Worm (Caenorhabditis elegans): ENCODE measurements around the gene mrps-33.

The mrps-33 gene

ce11 chrIV:8724907-8725306, 14.9 kb downstream of the mrps-33 start (continued):
- TF ChIP-seq unc-62 (GFP tag; optimal IDR thresholded peaks at IDR 0.05): no peak

ce11 chrIV:8723720-8724119, 16.1 kb downstream of the mrps-33 start, which contains the start of gene F21D5.9:
Gene F21D5.9, plus strand, starts transcription at chrIV:8724020.
- TF ChIP-seq nfya-2 (GFP tag; IDR thresholded peaks at IDR 0.05): no peak
- no peak for TF ChIP-seq aptf-3 (GFP tag; IDR thresholded peaks at IDR 0.05)
- TF ChIP-seq cebp-1 (GFP tag; IDR thresholded peaks at IDR 0.05): no peak
- TF ChIP-seq cebp-1 (tag; optimal IDR thresholded peaks at IDR 0.05): no peak
- no peak for TF ChIP-seq F22D6.2 (tag; optimal IDR thresholded peaks at IDR 0.05)
- TF ChIP-seq atf-7 (tag; optimal IDR thresholded peaks at IDR 0.05): no peak
- TF ChIP-seq attf-5 (GFP tag; optimal IDR thresholded peaks at IDR 0.05): no peak
- no peak for TF ChIP-seq hmg-20 (GFP tag; IDR thresholded peaks at IDR 0.05)
- no peak for TF ChIP-seq zim-3 (tag; optimal IDR thresholded peaks at IDR 0.05)
- TF ChIP-seq ztf-22 (GFP tag; optimal IDR thresholded peaks at IDR 0.05): no peak
- TF ChIP-seq F23B12.7 (tag; optimal IDR thresholded peaks at IDR 0.05; ENCODE audit: insufficient read depth): no peak
- TF ChIP-seq nfyb-1 (GFP tag; IDR thresholded peaks at IDR 0.05): no peak
- no peak for TF ChIP-seq nhr-80 (tag; optimal IDR thresholded peaks at IDR 0.05)
- TF ChIP-seq B0019.2 (GFP tag; conservative IDR thresholded peaks at IDR 0.05): no peak
- no peak for TF ChIP-seq snpc-3.4 (tag; optimal IDR thresholded peaks at IDR 0.05)

- TF ChIP-seq ceh-27 (GFP tag; optimal IDR thresholded peaks at IDR 0.05) (no peak), dpff-1 (tag; optimal IDR thresholded peaks at IDR 0.05) (no peak), hmg-1.2 (GFP tag; IDR thresholded peaks at IDR 0.05) (no peak), sea-2 (GFP tag; IDR thresholded peaks at IDR 0.05) (no peak), ztf-6 (GFP tag; IDR thresholded peaks at IDR 0.05) (no peak), mcd-1 (GFP tag; IDR thresholded peaks at IDR 0.05) (no peak), ceh-79 (tag; optimal IDR thresholded peaks at IDR 0.05) (no peak), C17E4.6 (GFP tag; IDR thresholded peaks at IDR 0.05) (no peak), lsl-1 (GFP tag; optimal IDR thresholded peaks at IDR 0.05) (no peak), efl-1 (GFP tag; optimal IDR thresholded peaks at IDR 0.05) (no peak), attf-6 (GFP tag; IDR thresholded peaks at IDR 0.05) (no peak), ceh-91 (GFP tag; IDR thresholded peaks at IDR 0.05) (no peak), Y67H2A.10 (GFP tag; conservative IDR thresholded peaks at IDR 0.05) (no peak), pha-4 (tag; optimal IDR thresholded peaks at IDR 0.05) (no peak), atf-7 (tag; optimal IDR thresholded peaks at IDR 0.05) (no peak), ztf-18 (tag; optimal IDR thresholded peaks at IDR 0.05) (no peak), let-607 (tag; optimal IDR thresholded peaks at IDR 0.05) (no peak)
These were observed 17.0 kb downstream of the mrps-33 start for ce11 chrIV:8722801-8723200.

- TF ChIP-seq snpc-1.1 (tag; optimal IDR thresholded peaks at IDR 0.05; ENCODE audit: insufficient read depth) (no peak), nhr-27 (tag; optimal IDR thresholded peaks at IDR 0.05) (no peak), C17E4.6 (GFP tag; IDR thresholded peaks at IDR 0.05) (no peak), akir-1 (GFP tag; optimal IDR thresholded peaks at IDR 0.05) (no peak), ztf-18 (tag; optimal IDR thresholded peaks at IDR 0.05) (no peak), zfh-2 (GFP tag; conservative IDR thresholded peaks at IDR 0.05) (no peak), lin-40 (tag; optimal IDR thresholded peaks at IDR 0.05) (no peak), lsl-1 (GFP tag; optimal IDR thresholded peaks at IDR 0.05) (no peak), cebp-1 (GFP tag; IDR thresholded peaks at IDR 0.05) (no peak), cebp-1 (tag; optimal IDR thresholded peaks at IDR 0.05) (no peak), tlf-1 (GFP tag; optimal IDR thresholded peaks at IDR 0.05) (no peak), mcd-1 (GFP tag; IDR thresholded peaks at IDR 0.05) (no peak), B0261.1 (tag; optimal IDR thresholded peaks at IDR 0.05) (no peak), tbp1 (GFP tag; optimal IDR thresholded peaks at IDR 0.05) (no peak)
These were observed 21.7 kb downstream of the mrps-33 start, which contains the start of gene H23L24.1 for ce11 chrIV:8718153-8718552. Gene H23L24.1, plus strand, starts transcription at chrIV:8718453.
